Worm (Caenorhabditis elegans): ENCODE data around the gene emc-2.

Gene emc-2

ce11 chrII:1325604-1326003, 19.7 kb upstream of the emc-2 start:
- no peak for TF ChIP-seq tbx-11 (GFP tag; IDR thresholded peaks at IDR 0.05)
- TF ChIP-seq ceh-13 (GFP tag; optimal IDR thresholded peaks at IDR 0.05) = no peak
- TF ChIP-seq ets-7 (tag; optimal IDR thresholded peaks at IDR 0.05) = no peak
- no peak for TF ChIP-seq scrt-1 (GFP tag; IDR thresholded peaks at IDR 0.05)
- no peak for TF ChIP-seq sea-1 (GFP tag; conservative IDR thresholded peaks at IDR 0.05)
- TF ChIP-seq hmbx-1 (tag; optimal IDR thresholded peaks at IDR 0.05) = no peak
- TF ChIP-seq B0310.2 (tag; optimal IDR thresholded peaks at IDR 0.05) = no peak
- no peak for TF ChIP-seq pes-1 (GFP tag; IDR thresholded peaks at IDR 0.05)
- TF ChIP-seq hnd-1 (tag; optimal IDR thresholded peaks at IDR 0.05) = no peak
- TF ChIP-seq aly-1 (tag; optimal IDR thresholded peaks at IDR 0.05) = no peak
- TF ChIP-seq F13C5.2 (tag; optimal IDR thresholded peaks at IDR 0.05) = no peak
- TF ChIP-seq flt-1 (GFP tag; IDR thresholded peaks at IDR 0.05) = no peak
- no peak for TF ChIP-seq tra-4 (tag; optimal IDR thresholded peaks at IDR 0.05)
- no peak for TF ChIP-seq ama-1 (optimal IDR thresholded peaks at IDR 0.05)
- TF ChIP-seq tbx-37 (GFP tag; conservative IDR thresholded peaks at IDR 0.05) = no peak
- TF ChIP-seq hmg-4 (GFP tag; optimal IDR thresholded peaks at IDR 0.05) = no peak
- no peak for TF ChIP-seq ceh-36 (tag; optimal IDR thresholded peaks at IDR 0.05)

DNA sequence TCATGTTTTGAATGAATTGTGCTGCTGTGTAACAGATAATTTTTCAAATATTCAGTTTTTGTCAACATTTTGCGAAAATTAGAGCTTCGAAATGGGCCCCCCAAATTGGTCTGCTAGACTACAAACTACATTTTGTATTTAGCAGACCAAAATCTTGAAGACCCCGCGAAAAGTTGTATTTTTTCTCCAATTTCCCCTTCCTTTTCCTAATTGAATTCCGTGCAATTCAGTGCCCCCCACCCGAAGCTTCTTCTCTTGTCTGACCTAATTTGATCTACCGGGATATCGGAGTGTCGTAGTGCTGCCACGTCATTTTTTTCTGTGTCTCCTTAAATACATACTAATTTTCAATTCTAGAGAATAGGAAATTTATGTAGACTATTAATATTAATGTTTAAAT, 18.1 kb upstream of the emc-2 start:
- no peak for TF ChIP-seq tbx-11 (GFP tag; IDR thresholded peaks at IDR 0.05)

DNA sequence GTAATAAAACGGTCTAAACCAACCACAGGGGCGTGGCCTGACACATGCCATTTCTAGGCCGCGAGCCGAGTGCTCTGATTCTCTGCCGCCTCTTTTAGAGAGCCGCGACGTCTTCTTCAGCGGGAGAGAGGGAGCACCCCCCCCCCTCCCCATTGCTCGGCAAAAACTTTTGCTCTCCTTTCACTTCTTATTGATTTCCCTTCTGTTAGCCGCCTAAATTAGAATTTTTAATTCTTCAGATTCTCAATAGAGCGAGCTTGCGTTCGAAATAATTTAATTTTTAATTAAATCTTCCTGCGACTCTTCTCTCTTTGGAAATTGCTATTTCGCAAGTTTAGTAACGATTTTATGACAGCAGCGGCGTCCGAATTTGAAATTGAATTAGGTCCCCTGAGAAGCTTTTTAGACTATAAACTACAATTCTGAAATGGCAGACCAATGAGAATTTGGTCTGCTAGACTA, 17.3 kb upstream of the emc-2 start:
- no peak for TF ChIP-seq hmg-4 (GFP tag; optimal IDR thresholded peaks at IDR 0.05)
- no peak for TF ChIP-seq scrt-1 (GFP tag; IDR thresholded peaks at IDR 0.05)
- TF ChIP-seq tra-4 (tag; optimal IDR thresholded peaks at IDR 0.05) = no peak
- TF ChIP-seq pes-1 (GFP tag; IDR thresholded peaks at IDR 0.05) = no peak
- TF ChIP-seq aly-1 (tag; optimal IDR thresholded peaks at IDR 0.05) = no peak
- TF ChIP-seq ceh-36 (tag; optimal IDR thresholded peaks at IDR 0.05) = no peak
- TF ChIP-seq ceh-13 (GFP tag; optimal IDR thresholded peaks at IDR 0.05) = no peak
- TF ChIP-seq hnd-1 (tag; optimal IDR thresholded peaks at IDR 0.05) = no peak
- no peak for TF ChIP-seq B0310.2 (tag; optimal IDR thresholded peaks at IDR 0.05)

DNA sequence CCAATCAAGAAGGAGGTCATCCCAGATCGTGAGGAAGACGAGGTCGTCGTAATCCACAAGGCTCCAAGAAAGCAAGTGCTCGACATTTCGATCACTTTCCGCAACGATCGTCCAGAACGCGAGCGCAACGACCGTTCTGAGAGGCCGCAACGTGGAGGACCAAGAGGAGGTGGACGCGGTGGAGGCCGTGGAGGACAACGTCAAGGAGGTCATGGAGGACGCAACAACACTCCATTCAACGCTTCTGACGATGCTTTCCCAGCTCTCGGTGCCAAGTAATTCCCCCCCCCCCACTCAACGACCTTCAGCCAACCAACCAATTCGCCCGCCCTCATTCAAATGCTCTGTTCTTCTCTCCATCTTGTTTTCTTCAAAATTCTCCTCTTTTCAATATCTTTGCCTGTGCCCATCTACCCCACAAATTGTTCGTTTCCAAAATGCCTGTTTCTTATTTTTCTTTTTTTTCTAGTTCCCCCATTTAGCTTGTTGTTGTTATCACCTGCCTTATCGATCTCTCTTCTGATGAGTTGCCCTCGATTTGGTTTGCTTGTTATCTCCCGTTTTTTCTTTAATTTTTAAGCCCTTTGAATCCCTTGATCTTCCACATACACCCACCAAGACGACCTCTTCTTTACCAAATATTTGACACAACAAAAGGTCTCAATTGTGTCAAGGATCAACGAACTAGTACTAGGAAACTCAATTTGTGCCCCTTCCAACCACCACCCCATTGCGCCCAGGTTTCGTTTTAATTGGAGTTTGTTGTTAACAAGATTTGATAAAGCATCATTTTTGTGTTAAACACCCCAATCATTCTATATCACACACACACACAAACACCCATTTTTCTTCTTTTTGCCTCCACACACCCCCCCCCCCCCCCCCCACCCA, 16.6 kb upstream of the emc-2 start:
- TF ChIP-seq ceh-13 (GFP tag; optimal IDR thresholded peaks at IDR 0.05) (no peak), aly-1 (tag; optimal IDR thresholded peaks at IDR 0.05) (no peak)

ce11 chrII:1320987-1321807, 15.3 kb upstream of the emc-2 start, which contains the start of gene vig-1:
Gene vig-1 (plus strand): TSS chrII:1321037.
- no peak for TF ChIP-seq hmg-4 (GFP tag; optimal IDR thresholded peaks at IDR 0.05)
- TF ChIP-seq tra-4 (tag; optimal IDR thresholded peaks at IDR 0.05) = no peak
- TF ChIP-seq flt-1 (GFP tag; IDR thresholded peaks at IDR 0.05) = no peak
- TF ChIP-seq tbx-11 (GFP tag; IDR thresholded peaks at IDR 0.05) = no peak
- TF ChIP-seq hmbx-1 (tag; optimal IDR thresholded peaks at IDR 0.05) = no peak
- no peak for TF ChIP-seq aly-1 (tag; optimal IDR thresholded peaks at IDR 0.05)
- no peak for TF ChIP-seq B0310.2 (tag; optimal IDR thresholded peaks at IDR 0.05)
- no peak for TF ChIP-seq pes-1 (GFP tag; IDR thresholded peaks at IDR 0.05)
- no peak for TF ChIP-seq hnd-1 (tag; optimal IDR thresholded peaks at IDR 0.05)
- no peak for TF ChIP-seq ceh-13 (GFP tag; optimal IDR thresholded peaks at IDR 0.05)
- no peak for TF ChIP-seq scrt-1 (GFP tag; IDR thresholded peaks at IDR 0.05)
- TF ChIP-seq sea-1 (GFP tag; conservative IDR thresholded peaks at IDR 0.05) = no peak
- no peak for TF ChIP-seq ama-1 (optimal IDR thresholded peaks at IDR 0.05)
- no peak for TF ChIP-seq F13C5.2 (tag; optimal IDR thresholded peaks at IDR 0.05)
- no peak for TF ChIP-seq ceh-36 (tag; optimal IDR thresholded peaks at IDR 0.05)
- TF ChIP-seq ets-7 (tag; optimal IDR thresholded peaks at IDR 0.05) = no peak
- TF ChIP-seq tbx-37 (GFP tag; conservative IDR thresholded peaks at IDR 0.05) = no peak

ce11 chrII:1320412-1320811, 14.5 kb upstream of the emc-2 start:
- TF ChIP-seq ets-7 (tag; optimal IDR thresholded peaks at IDR 0.05) (no peak), ama-1 (optimal IDR thresholded peaks at IDR 0.05) (peak; percentile 77), hnd-1 (tag; optimal IDR thresholded peaks at IDR 0.05) (peak; percentile 5), tra-4 (tag; optimal IDR thresholded peaks at IDR 0.05) (peak; percentile 38), aly-1 (tag; optimal IDR thresholded peaks at IDR 0.05) (no peak), pes-1 (GFP tag; IDR thresholded peaks at IDR 0.05) (peak; percentile 72), tbx-37 (GFP tag; conservative IDR thresholded peaks at IDR 0.05) (0 out of 2 replicates have a peak, but pooled peaks have one; percentile 17), hmg-4 (GFP tag; optimal IDR thresholded peaks at IDR 0.05) (peak; percentile 81), hmbx-1 (tag; optimal IDR thresholded peaks at IDR 0.05) (peak; percentile 42), sea-1 (GFP tag; conservative IDR thresholded peaks at IDR 0.05) (0 out of 2 replicates have a peak, but pooled peaks have one; percentile 48), flt-1 (GFP tag; IDR thresholded peaks at IDR 0.05) (peak; percentile 64), ceh-13 (GFP tag; optimal IDR thresholded peaks at IDR 0.05) (peak; percentile 23), F13C5.2 (tag; optimal IDR thresholded peaks at IDR 0.05) (peak; percentile 90), B0310.2 (tag; optimal IDR thresholded peaks at IDR 0.05) (peak; percentile 52), ceh-36 (tag; optimal IDR thresholded peaks at IDR 0.05) (peak; percentile 49), tbx-11 (GFP tag; IDR thresholded peaks at IDR 0.05) (0 out of 2 replicates have a peak, but pooled peaks have one; percentile 13), scrt-1 (GFP tag; IDR thresholded peaks at IDR 0.05) (no peak)

DNA sequence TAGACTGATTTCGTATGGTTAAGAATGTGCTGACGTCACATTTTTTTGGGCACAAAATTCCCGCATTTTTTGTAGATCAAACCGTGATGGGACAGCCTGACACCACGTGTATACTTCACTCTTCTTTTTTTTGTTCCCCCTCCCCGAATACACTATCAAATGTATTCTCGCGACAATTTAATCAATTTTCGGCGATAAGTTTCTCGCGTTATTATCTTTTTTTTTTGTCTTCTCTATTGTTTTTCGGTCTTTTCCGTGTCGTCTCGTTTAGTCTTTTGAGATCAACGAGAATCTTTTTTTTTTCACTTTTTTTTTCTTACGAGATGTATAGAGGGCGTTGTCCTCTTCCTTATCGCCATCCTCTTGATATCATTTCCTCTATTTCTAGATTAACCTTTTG, 9.3 kb upstream of the emc-2 start:
- TF ChIP-seq sea-1 (GFP tag; conservative IDR thresholded peaks at IDR 0.05) (no peak), hnd-1 (tag; optimal IDR thresholded peaks at IDR 0.05) (no peak), pes-1 (GFP tag; IDR thresholded peaks at IDR 0.05) (no peak), hmg-4 (GFP tag; optimal IDR thresholded peaks at IDR 0.05) (no peak), flt-1 (GFP tag; IDR thresholded peaks at IDR 0.05) (no peak), hmbx-1 (tag; optimal IDR thresholded peaks at IDR 0.05) (no peak), ets-7 (tag; optimal IDR thresholded peaks at IDR 0.05) (no peak), scrt-1 (GFP tag; IDR thresholded peaks at IDR 0.05) (no peak), tra-4 (tag; optimal IDR thresholded peaks at IDR 0.05) (no peak), F13C5.2 (tag; optimal IDR thresholded peaks at IDR 0.05) (no peak), B0310.2 (tag; optimal IDR thresholded peaks at IDR 0.05) (no peak), aly-1 (tag; optimal IDR thresholded peaks at IDR 0.05) (no peak), ceh-13 (GFP tag; optimal IDR thresholded peaks at IDR 0.05) (no peak), ceh-36 (tag; optimal IDR thresholded peaks at IDR 0.05) (no peak)
